Fruit fly (Drosophila melanogaster): ENCODE measurements around the gene Mcm6.

Gene Mcm6

dm6 chrX:6656626-6657558 lies 17.3 kb upstream of the Mcm6 start (continued):
- TF ChIP-seq Vsx1 (GFP tag; optimal IDR thresholded peaks at IDR 0.05), result no peak
- peak; percentile 53; the same call in 1 of the 3 replicates for TF ChIP-seq dysf (GFP tag; IDR thresholded peaks at IDR 0.05)
- no peak for TF ChIP-seq aop (GFP tag; IDR thresholded peaks at IDR 0.05)
- TF ChIP-seq dmrt99B (tag; optimal IDR thresholded peaks at IDR 0.05), result peak; percentile 49
- no peak for TF ChIP-seq CHES-1-like (GFP tag; optimal IDR thresholded peaks at IDR 0.05)
- TF ChIP-seq CG16813 (GFP tag; IDR thresholded peaks at IDR 0.05; ENCODE audit: partially characterized antibody), result no peak
- peak; percentile 70 for TF ChIP-seq sqz (GFP tag; optimal IDR thresholded peaks at IDR 0.05)
- no peak for TF ChIP-seq CG2129 (GFP tag; IDR thresholded peaks at IDR 0.05; ENCODE audit: partially characterized antibody)
- TF ChIP-seq Stat92E (GFP tag; optimal IDR thresholded peaks at IDR 0.05), result peak in 1 of 3 experiments; percentile 26
- TF ChIP-seq Blimp-1 (GFP tag; optimal IDR thresholded peaks at IDR 0.05), result peak; percentile 94
- TF ChIP-seq CG9797 (GFP tag; optimal IDR thresholded peaks at IDR 0.05), result no peak
- TF ChIP-seq crp (GFP tag; optimal IDR thresholded peaks at IDR 0.05), result no peak
- TF ChIP-seq BtbVII (GFP tag; optimal IDR thresholded peaks at IDR 0.05), result peak; percentile 76
- TF ChIP-seq Awh (GFP tag; IDR thresholded peaks at IDR 0.05), result no peak
- TF ChIP-seq CG7839 (tag; optimal IDR thresholded peaks at IDR 0.05), result peak; percentile 61
- TF ChIP-seq run (tag; optimal IDR thresholded peaks at IDR 0.05), result no peak
- no peak for TF ChIP-seq mirr (GFP tag; optimal IDR thresholded peaks at IDR 0.05)
- no peak for TF ChIP-seq ac (GFP tag; optimal IDR thresholded peaks at IDR 0.05)
- no peak for TF ChIP-seq Dp (GFP tag; optimal IDR thresholded peaks at IDR 0.05)
- peak; percentile 23; the same call in 1 of the 2 replicates for TF ChIP-seq CG9932 (GFP tag; IDR thresholded peaks at IDR 0.05)
- no peak for TF ChIP-seq zfh2 (GFP tag; optimal IDR thresholded peaks at IDR 0.05)
- TF ChIP-seq CG7357 (GFP tag; IDR thresholded peaks at IDR 0.05), result no peak
- TF ChIP-seq PHDP (tag; optimal IDR thresholded peaks at IDR 0.05), result peak; percentile 61
- TF ChIP-seq so (GFP tag; IDR thresholded peaks at IDR 0.05), result no peak
- TF ChIP-seq ash1 (GFP tag; optimal IDR thresholded peaks at IDR 0.05), result no peak
- TF ChIP-seq CG10979 (tag; optimal IDR thresholded peaks at IDR 0.05), result peak; percentile 22
- no peak for TF ChIP-seq NFAT (GFP tag; IDR thresholded peaks at IDR 0.05)
- TF ChIP-seq dm (GFP tag; optimal IDR thresholded peaks at IDR 0.05), result no peak
- no peak for TF ChIP-seq CG7372 (GFP tag; IDR thresholded peaks at IDR 0.05)
- no peak for TF ChIP-seq CG3065 (GFP tag; optimal IDR thresholded peaks at IDR 0.05)
- peak; percentile 38; the same call in 1 of the 2 replicates for TF ChIP-seq Ada2b (GFP tag; IDR thresholded peaks at IDR 0.05)
- TF ChIP-seq B-H1 (GFP tag; IDR thresholded peaks at IDR 0.05), result no peak; the same call in 2 of the 3 replicates
- peak; percentile 30 for TF ChIP-seq CG12659 (GFP tag; optimal IDR thresholded peaks at IDR 0.05)
- TF ChIP-seq CG8089 (GFP tag; optimal IDR thresholded peaks at IDR 0.05), result no peak
- peak; percentile 63 for TF ChIP-seq Xrp1 (GFP tag; IDR thresholded peaks at IDR 0.05)
- TF ChIP-seq Usf (GFP tag; optimal IDR thresholded peaks at IDR 0.05), result no peak
- TF ChIP-seq CG12744 (GFP tag; optimal IDR thresholded peaks at IDR 0.05), result no peak
- peak; percentile 68 for TF ChIP-seq exex (tag; optimal IDR thresholded peaks at IDR 0.05)
- TF ChIP-seq CG11696 (GFP tag; IDR thresholded peaks at IDR 0.05), result no peak
- peak; percentile 54 for TF ChIP-seq slbo (GFP tag; IDR thresholded peaks at IDR 0.05)
- TF ChIP-seq H15 (GFP tag; IDR thresholded peaks at IDR 0.05), result no peak
- no peak for TF ChIP-seq dmrt11E (tag; optimal IDR thresholded peaks at IDR 0.05)
- no peak for TF ChIP-seq her (GFP tag; optimal IDR thresholded peaks at IDR 0.05)
- no peak for TF ChIP-seq pfk (GFP tag; optimal IDR thresholded peaks at IDR 0.05)
- TF ChIP-seq sima (GFP tag; optimal IDR thresholded peaks at IDR 0.05), result no peak
- peak; percentile 55 for TF ChIP-seq CG8924 (tag; optimal IDR thresholded peaks at IDR 0.05)
- TF ChIP-seq cg (GFP tag; optimal IDR thresholded peaks at IDR 0.05), result peak; percentile 5
- TF ChIP-seq Dek (tag; optimal IDR thresholded peaks at IDR 0.05), result peak; percentile 23
